Worm (Caenorhabditis elegans) whole organism, young adult: Measurements from ENCODE around the gene morc-1.

Source experiments
- B0336.3 ChIP-seq: fragments of 200-800 bp; sonication (Bioruptor generic); IDR thresholded peaks from 2 replicates; pipeline ENCODE4 v1.3.6; 2022; ENCODE audit warnings: missing genetic modification characterization, missing compliant biosample characterization
- C06A6.2 ChIP-seq: fragments of 200-800 bp; sonication (Bioruptor generic); conservative IDR thresholded peaks from 2 replicates; pipeline ENCODE4 v1.3.6; 2022; ENCODE audit warnings: missing genetic modification characterization, missing compliant biosample characterization
- D2030.7 ChIP-seq: fragments of 200-800 bp; sonication (Bioruptor generic); IDR thresholded peaks from 2 replicates; pipeline ENCODE4 v1.3.6; 2022; ENCODE audit warnings: missing genetic modification reagents, missing genetic modification characterization, missing compliant biosample characterization
- F23B12.7 ChIP-seq: sonication (generic microtip); optimal IDR thresholded peaks from 2 replicates; lab custom pipeline; 2017; ENCODE audit warnings: missing genetic modification characterization, mild to moderate bottlenecking, missing compliant biosample characterization, antibody characterized with exemption, moderate library complexity; ENCODE audit not compliant: insufficient read depth
- F33H1.4 ChIP-seq: fragments of 200-800 bp; sonication (Bioruptor generic); IDR thresholded peaks from 2 replicates; pipeline ENCODE4 v1.3.6; 2022; ENCODE audit warnings: missing genetic modification reagents, missing genetic modification characterization, missing compliant biosample characterization
- F39B2.1 ChIP-seq: fragments of 200-800 bp; sonication (Bioruptor generic); IDR thresholded peaks from 2 replicates; pipeline ENCODE4 v1.3.6; 2022; ENCODE audit warnings: missing genetic modification reagents, missing genetic modification characterization, missing compliant biosample characterization
- F52B5.7 ChIP-seq: sonication (generic microtip); optimal IDR thresholded peaks from 2 replicates; lab custom pipeline; 2016; ENCODE audit warnings: mild to moderate bottlenecking, missing genetic modification characterization, missing compliant biosample characterization
- F55B11.4 ChIP-seq: sonication (generic microtip); optimal IDR thresholded peaks from 2 replicates; lab custom pipeline; 2016; ENCODE audit warnings: missing compliant biosample characterization, missing genetic modification characterization, borderline replicate concordance; ENCODE audit not compliant: insufficient read depth
- T07F8.4 ChIP-seq: sonication (generic microtip); optimal IDR thresholded peaks from 2 replicates; lab custom pipeline; 2016; ENCODE audit warnings: mild to moderate bottlenecking, missing genetic modification characterization, moderate library complexity, missing compliant biosample characterization
- Y56A3A.18 ChIP-seq: fragments of 200-800 bp; sonication (Bioruptor generic); IDR thresholded peaks from 2 replicates; pipeline ENCODE4 v1.3.6; 2022; ENCODE audit warnings: missing genetic modification reagents, missing genetic modification characterization, missing compliant biosample characterization
- Y95B8A.8 ChIP-seq: fragments of 200-800 bp; sonication (Bioruptor generic); IDR thresholded peaks from 2 replicates; pipeline ENCODE4 v1.3.6; 2022; ENCODE audit warnings: missing genetic modification reagents, missing genetic modification characterization, missing compliant biosample characterization
- akir-1 ChIP-seq: fragments of 200-800 bp; sonication (Bioruptor generic); optimal IDR thresholded peaks from 2 replicates; lab custom pipeline; 2018; ENCODE audit warnings: mild to moderate bottlenecking, missing genetic modification characterization, moderate library complexity, missing compliant biosample characterization
- aptf-3 ChIP-seq: fragments of 200-800 bp; sonication (Bioruptor generic); IDR thresholded peaks from 2 replicates; pipeline ENCODE4 v1.3.6; 2022; ENCODE audit warnings: missing genetic modification characterization, missing compliant biosample characterization
- attf-3 ChIP-seq: fragments of 200-800 bp; sonication (Bioruptor generic); conservative IDR thresholded peaks from 2 replicates; pipeline ENCODE4 v1.3.6; 2022; ENCODE audit warnings: missing genetic modification reagents, missing genetic modification characterization, missing compliant biosample characterization
- attf-5 ChIP-seq: fragments of 200-800 bp; sonication (Bioruptor generic); optimal IDR thresholded peaks from 2 replicates; lab custom pipeline; 2018; ENCODE audit warnings: mild to moderate bottlenecking, missing genetic modification characterization, missing compliant biosample characterization
- attf-6 ChIP-seq: fragments of 200-800 bp; sonication (Bioruptor generic); IDR thresholded peaks from 2 replicates; pipeline ENCODE4 v1.3.6; 2022; ENCODE audit warnings: missing genetic modification reagents, missing genetic modification characterization, missing compliant biosample characterization
- bed-2 ChIP-seq: fragments of 200-800 bp; sonication (Bioruptor generic); IDR thresholded peaks from 2 replicates; pipeline ENCODE4 v1.3.6; 2022; ENCODE audit warnings: missing genetic modification reagents, missing genetic modification characterization, missing compliant biosample characterization
- cebp-1 ChIP-seq, 2 experiments: fragments of 200-800 bp in 1 of 2; sonication (Bioruptor generic) in 1 of 2; sonication (generic microtip) in 1 of 2; IDR thresholded peaks in 1 of 2; optimal IDR thresholded peaks in 1 of 2; 2 replicates each; pipeline versions ENCODE4 v1.3.6 to Lab custom; 2017 to 2022; ENCODE audit warnings: missing compliant biosample characterization in 2 of 2, missing genetic modification characterization in 2 of 2, mild to moderate bottlenecking in 1 of 2, missing genetic modification reagents in 1 of 2, moderate library complexity in 1 of 2
- cebp-2 ChIP-seq: fragments of 200-800 bp; sonication (Bioruptor generic); IDR thresholded peaks from 2 replicates; pipeline ENCODE4 v1.3.6; 2022; ENCODE audit warnings: missing genetic modification characterization, missing compliant biosample characterization
- ceh-100 ChIP-seq: fragments of 200-800 bp; sonication (Bioruptor generic); IDR thresholded peaks from 2 replicates; pipeline ENCODE4 v1.3.6; 2022; ENCODE audit warnings: missing genetic modification reagents, missing genetic modification characterization, missing compliant biosample characterization
- ceh-27 ChIP-seq: fragments of 200-800 bp; sonication (Bioruptor generic); optimal IDR thresholded peaks from 2 replicates; lab custom pipeline; 2018; ENCODE audit warnings: mild to moderate bottlenecking, missing genetic modification characterization, moderate library complexity, missing compliant biosample characterization
- ceh-40 ChIP-seq: fragments of 200-800 bp; sonication (Bioruptor generic); IDR thresholded peaks from 2 replicates; pipeline ENCODE4 v1.3.6; 2022; ENCODE audit warnings: missing genetic modification characterization, missing compliant biosample characterization
- chd-7 ChIP-seq: sonication (generic microtip); optimal IDR thresholded peaks from 2 replicates; lab custom pipeline; 2016; ENCODE audit warnings: mild to moderate bottlenecking, missing genetic modification characterization, moderate library complexity, missing compliant biosample characterization
- dox-1 ChIP-seq: fragments of 200-800 bp; sonication (Bioruptor generic); IDR thresholded peaks from 2 replicates; pipeline ENCODE4 v1.3.6; 2022; ENCODE audit warnings: missing genetic modification reagents, missing genetic modification characterization, missing compliant biosample characterization
- dpff-1 ChIP-seq: sonication (generic microtip); optimal IDR thresholded peaks from 2 replicates; lab custom pipeline; 2017; ENCODE audit warnings: mild to moderate bottlenecking, missing genetic modification characterization, missing compliant biosample characterization
- egrh-3 ChIP-seq: fragments of 200-800 bp; sonication (Bioruptor generic); IDR thresholded peaks from 2 replicates; pipeline ENCODE4 v1.3.6; 2022; ENCODE audit warnings: missing genetic modification reagents, missing genetic modification characterization, missing compliant biosample characterization
- hmg-1.2 ChIP-seq: fragments of 200-800 bp; sonication (Bioruptor generic); IDR thresholded peaks from 2 replicates; pipeline ENCODE4 v1.3.6; 2022; ENCODE audit warnings: missing genetic modification reagents, missing genetic modification characterization, missing compliant biosample characterization
- lin-26 ChIP-seq: fragments of 200-800 bp; sonication (Bioruptor generic); IDR thresholded peaks from 2 replicates; pipeline ENCODE4 v1.3.6; 2022; ENCODE audit warnings: missing genetic modification reagents, missing genetic modification characterization, missing compliant biosample characterization
- lin-54 ChIP-seq: fragments of 200-800 bp; sonication (Bioruptor generic); optimal IDR thresholded peaks from 2 replicates; lab custom pipeline; 2018; ENCODE audit warnings: mild to moderate bottlenecking, missing genetic modification characterization, missing compliant biosample characterization
- lsl-1 ChIP-seq: fragments of 200-800 bp; sonication (Bioruptor generic); optimal IDR thresholded peaks from 2 replicates; lab custom pipeline; 2018; ENCODE audit warnings: mild to moderate bottlenecking, missing genetic modification characterization, moderate library complexity, missing compliant biosample characterization
- madf-6 ChIP-seq: fragments of 200-800 bp; sonication (Bioruptor generic); IDR thresholded peaks from 2 replicates; pipeline ENCODE4 v1.3.6; 2022; ENCODE audit warnings: missing genetic modification reagents, missing genetic modification characterization, missing compliant biosample characterization
- madf-8 ChIP-seq: fragments of 200-800 bp; sonication (Bioruptor generic); conservative IDR thresholded peaks from 2 replicates; pipeline ENCODE4 v1.3.6; 2022; ENCODE audit warnings: missing genetic modification reagents, missing genetic modification characterization, missing compliant biosample characterization
- mxl-1 ChIP-seq: sonication (generic microtip); optimal IDR thresholded peaks from 2 replicates; lab custom pipeline; 2016; ENCODE audit warnings: missing genetic modification characterization, missing compliant biosample characterization
- nhr-27 ChIP-seq: fragments of 200-800 bp; sonication (Bioruptor generic); optimal IDR thresholded peaks from 2 replicates; lab custom pipeline; 2018; ENCODE audit warnings: mild to moderate bottlenecking, missing genetic modification characterization, moderate library complexity, missing compliant biosample characterization
- rcor-1 ChIP-seq: fragments of 200-800 bp; sonication (Bioruptor generic); IDR thresholded peaks from 2 replicates; pipeline ENCODE4 v1.3.6; 2022; ENCODE audit warnings: missing genetic modification reagents, missing genetic modification characterization, missing compliant biosample characterization
- sea-2 ChIP-seq: fragments of 200-800 bp; sonication (Bioruptor generic); IDR thresholded peaks from 2 replicates; pipeline ENCODE4 v1.3.6; 2022; ENCODE audit warnings: missing genetic modification characterization, missing compliant biosample characterization
- snpc-1.3 ChIP-seq: sonication (generic microtip); optimal IDR thresholded peaks from 2 replicates; lab custom pipeline; 2017; ENCODE audit warnings: missing genetic modification characterization, mild to moderate bottlenecking, missing compliant biosample characterization, antibody characterized with exemption, moderate library complexity, missing genotype, missing genetic modification reagents; ENCODE audit not compliant: insufficient read depth
- snpc-3.4 ChIP-seq: sonication (generic microtip); optimal IDR thresholded peaks from 2 replicates; lab custom pipeline; 2017; ENCODE audit warnings: missing genetic modification characterization, mild to moderate bottlenecking, missing compliant biosample characterization, antibody characterized with exemption, moderate library complexity, missing genotype, missing genetic modification reagents
- snpc-4 ChIP-seq, 5 experiments: fragments of 150-350 bp in 1 of 5; sonication (generic microtip) in 4 of 5; optimal IDR thresholded peaks; 2 replicates each; lab custom pipeline; 2014 to 2018; ENCODE audit warnings: missing genetic modification characterization in 5 of 5, missing biosample characterization in 3 of 5, antibody characterized with exemption in 2 of 5, mild to moderate bottlenecking in 2 of 5, missing compliant biosample characterization in 2 of 5, missing genotype in 2 of 5, moderate library complexity in 2 of 5, missing genetic modification reagents in 1 of 5
- xnd-1 ChIP-seq: sonication (generic microtip); optimal IDR thresholded peaks from 2 replicates; lab custom pipeline; 2016; ENCODE audit warnings: missing genotype, missing genetic modification reagents, missing genetic modification characterization, missing compliant biosample characterization
- zim-3 ChIP-seq: sonication (generic microtip); optimal IDR thresholded peaks from 2 replicates; lab custom pipeline; 2017; ENCODE audit warnings: mild to moderate bottlenecking, missing genetic modification characterization, moderate library complexity, missing compliant biosample characterization
- ztf-25 ChIP-seq: fragments of 200-800 bp; sonication (Bioruptor generic); IDR thresholded peaks from 2 replicates; pipeline ENCODE4 v1.3.6; 2022; ENCODE audit warnings: missing genetic modification reagents, missing genetic modification characterization, missing compliant biosample characterization
- ztf-26 ChIP-seq: sonication (generic microtip); optimal IDR thresholded peaks from 2 replicates; lab custom pipeline; 2017; ENCODE audit warnings: missing genetic modification characterization, missing compliant biosample characterization

The morc-1 gene

DNA sequence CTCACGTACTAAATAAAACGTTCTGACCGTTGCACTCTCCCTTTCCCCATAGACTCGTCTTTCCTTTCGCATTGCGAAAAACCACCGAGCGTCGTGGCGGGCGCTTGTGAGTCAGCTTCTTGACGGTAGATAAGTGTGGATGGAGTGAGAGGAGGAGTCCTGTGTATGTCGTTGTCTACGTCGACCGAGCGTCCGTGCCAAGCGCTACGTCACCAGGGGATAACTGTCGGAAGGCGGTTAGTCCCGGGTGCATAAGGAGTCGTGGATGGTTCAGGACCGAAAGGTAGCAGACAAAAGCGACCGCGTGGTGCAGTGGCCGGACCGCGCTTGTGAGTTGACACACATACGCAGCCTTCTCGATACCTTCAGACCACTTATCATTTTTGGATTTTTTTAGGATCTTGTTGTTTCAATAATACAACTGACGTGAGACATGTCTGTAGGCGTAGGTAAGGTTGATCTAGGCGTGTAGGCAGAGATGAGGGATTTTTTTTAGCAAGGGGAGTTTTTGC, 4.5 kb upstream of the morc-1 start (continued):
- TF ChIP-seq ztf-25 (GFP tag; lab: Robert Waterston, UW) (0 out of 2 replicates have a peak, but pooled peaks have one; percentile 47), egrh-3 (GFP tag; lab: Robert Waterston, UW) (peak; percentile 80), bed-2 (GFP tag; lab: Robert Waterston, UW) (peak; percentile 78; the same call in 1 of the 2 replicates)

DNA sequence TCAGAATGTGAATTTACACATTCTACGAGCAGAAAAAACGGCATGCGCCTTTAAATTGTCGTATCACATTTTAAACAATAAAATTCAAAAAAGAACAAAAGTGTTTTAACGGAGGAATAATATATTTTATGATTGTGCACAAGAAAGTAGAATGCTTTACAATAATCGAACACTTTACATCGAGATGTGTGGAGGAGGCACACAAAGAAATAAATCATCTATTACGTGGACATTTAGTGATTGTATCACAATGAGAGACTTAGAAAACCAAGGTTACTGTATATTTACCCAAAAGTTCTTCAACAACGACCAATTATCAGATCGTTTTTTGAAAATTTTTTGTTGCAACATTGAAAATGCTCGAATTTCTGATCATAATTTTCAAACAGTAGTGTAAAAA, 3.6 kb upstream of the morc-1 start:
- TF ChIP-seq chd-7 (no peak), ceh-27 (GFP tag; lab: Kevin White, UChicago) (no peak), snpc-3.4 (tag; lab: Kevin White, UChicago) (no peak), mxl-1 (no peak), Y56A3A.18 (GFP tag; lab: Robert Waterston, UW) (no peak), zim-3 (tag; lab: Kevin White, UChicago) (no peak), attf-5 (GFP tag; lab: Kevin White, UChicago) (no peak), dpff-1 (tag; lab: Kevin White, UChicago) (no peak), akir-1 (GFP tag; lab: Kevin White, UChicago) (no peak), ztf-26 (no peak), snpc-4 (GFP tag; optimal IDR thresholded peaks at IDR 0.05; lab: Kevin White, UChicago) (no peak), snpc-4 (tag; optimal IDR thresholded peaks at IDR 0.05; lab: Kevin White, UChicago) (no peak), cebp-1 (GFP tag; IDR thresholded peaks at IDR 0.05; lab: Robert Waterston, UW) (no peak), cebp-1 (tag; optimal IDR thresholded peaks at IDR 0.05; lab: Kevin White, UChicago) (no peak), ceh-100 (GFP tag; lab: Robert Waterston, UW) (no peak), attf-6 (GFP tag; lab: Robert Waterston, UW) (no peak), attf-3 (GFP tag; lab: Robert Waterston, UW) (no peak), ztf-25 (GFP tag; lab: Robert Waterston, UW) (no peak), aptf-3 (GFP tag; lab: Robert Waterston, UW) (no peak)

DNA sequence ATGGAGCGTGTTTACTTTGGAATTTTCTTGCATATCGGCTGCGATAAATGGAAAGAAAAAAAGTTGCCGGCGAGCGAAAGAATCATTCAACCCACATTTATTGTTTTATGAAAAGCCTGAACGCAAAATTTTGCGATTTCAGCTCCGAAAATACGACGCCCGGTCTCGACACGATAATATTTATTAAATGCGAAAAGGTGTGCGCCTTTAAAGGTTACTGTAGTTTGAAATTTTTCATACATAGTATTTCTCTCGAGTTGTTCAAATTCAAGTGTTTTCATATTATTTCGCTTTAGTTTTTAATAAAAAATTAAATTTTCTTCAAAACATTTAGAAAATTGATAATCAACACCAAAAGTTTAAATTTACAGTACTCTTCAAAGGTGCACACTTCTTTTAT, 2.3 kb upstream of the morc-1 start, which contains the start of gene syx-16:
syx-16 (minus strand) TSS at position 118 of the 400 bp plus-strand sequence.
- TF ChIP-seq F23B12.7 (tag; lab: Kevin White, UChicago) (no peak), F33H1.4 (peak; percentile 75), ceh-40 (GFP tag; lab: Robert Waterston, UW) (no peak), Y56A3A.18 (GFP tag; lab: Robert Waterston, UW) (no peak), madf-8 (GFP tag; lab: Robert Waterston, UW) (peak; percentile 90), lin-26 (GFP tag; lab: Robert Waterston, UW) (no peak), snpc-1.3 (tag; lab: Kevin White, UChicago) (no peak), D2030.7 (GFP tag; lab: Robert Waterston, UW) (peak; percentile 35; the same call in 1 of the 2 replicates), B0336.3 (GFP tag; lab: Robert Waterston, UW) (no peak), F39B2.1 (GFP tag; lab: Robert Waterston, UW) (no peak), akir-1 (GFP tag; lab: Kevin White, UChicago) (no peak), Y95B8A.8 (GFP tag; lab: Robert Waterston, UW) (no peak), xnd-1 (tag; lab: Kevin White, UChicago) (peak; percentile 82), sea-2 (GFP tag; lab: Robert Waterston, UW) (no peak), hmg-1.2 (GFP tag; lab: Robert Waterston, UW) (no peak), T07F8.4 (tag; lab: Kevin White, UChicago) (no peak), rcor-1 (no peak), dox-1 (GFP tag; lab: Robert Waterston, UW) (peak; percentile 27; the same call in 1 of the 2 replicates), F52B5.7 (tag; lab: Kevin White, UChicago) (no peak), madf-6 (GFP tag; lab: Robert Waterston, UW) (peak; percentile 93), F55B11.4 (tag; lab: Kevin White, UChicago) (no peak), C06A6.2 (GFP tag; lab: Robert Waterston, UW) (no peak), aptf-3 (GFP tag; lab: Robert Waterston, UW) (no peak), attf-3 (GFP tag; lab: Robert Waterston, UW) (no peak), ztf-25 (GFP tag; lab: Robert Waterston, UW) (no peak), nhr-27 (tag; lab: Kevin White, UChicago) (no peak), lin-54 (GFP tag; lab: Kevin White, UChicago) (peak; percentile 33), cebp-2 (GFP tag; lab: Robert Waterston, UW) (no peak), lsl-1 (GFP tag; lab: Kevin White, UChicago) (peak; percentile 83)
